Worm (Caenorhabditis elegans): ENCODE measurements around the gene F20B6.6.

DNA sequence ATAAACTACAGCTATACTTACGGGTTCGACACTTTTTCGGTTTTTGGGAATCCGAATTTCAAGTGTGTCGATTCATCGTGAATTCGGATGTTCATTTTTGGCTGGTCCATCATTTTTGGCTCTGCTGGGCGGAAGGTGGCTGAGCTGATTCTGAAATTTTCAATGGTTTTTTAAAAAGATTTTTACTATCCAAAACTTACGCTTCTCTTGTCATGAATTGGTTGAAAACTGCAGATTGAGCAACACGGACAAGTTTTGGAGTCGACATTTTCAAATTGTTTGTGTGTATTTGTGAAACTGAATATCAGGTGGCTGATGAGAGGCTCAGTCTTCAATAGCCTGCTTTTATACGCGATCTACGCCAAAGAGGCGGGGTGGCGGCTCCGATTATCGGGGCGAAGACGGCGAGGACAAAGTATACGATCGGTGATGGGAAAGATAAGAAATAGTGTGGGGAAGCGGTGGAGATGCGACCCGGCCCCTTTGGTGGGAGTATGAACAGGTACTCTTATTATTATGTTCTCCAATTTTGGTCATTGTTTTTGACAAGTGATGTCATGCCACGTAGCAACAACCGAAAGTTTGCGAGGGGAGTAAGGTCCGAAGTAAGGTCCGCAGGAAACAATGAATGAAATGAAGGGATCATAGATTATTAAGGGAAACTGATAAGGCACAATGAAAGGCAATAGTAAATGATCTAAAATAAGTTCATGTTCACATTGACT, 45.0 kb upstream of the F20B6.6 start, which contains the start of gene F48D6.4:
- TF ChIP-seq T22C8.4 (GFP tag; IDR thresholded peaks at IDR 0.05) (no peak), med-1 (GFP tag; optimal IDR thresholded peaks at IDR 0.05; ENCODE audit: insufficient read depth) (no peak), flt-1 (GFP tag; IDR thresholded peaks at IDR 0.05) (no peak)

Data from whole organism, midembryonic.